Comparison of ENCODE assay signal across 2 worm cellular contexts in genomic region chrX:10132546-10133032, ce11.
TF ChIP-seq lines count a peak whose summit lies in the region.
"Not testable (repeated sequence)": the region's sequence is repeated elsewhere in the genome, so short reads cannot be mapped to it uniquely, and the experiment has no call there.

No protein-coding gene starts in this region.

TF ChIP-seq in whole organism, L1 larva, 84 proteins besides CTCF, POLR2A, EP300 and RAD21 (continued from another document):
- TF ChIP-seq elt-3 (tag; optimal IDR thresholded peaks at IDR 0.05; lab: Kevin White, UChicago) (peak in 1 of 6 experiments; percentile 21), unc-86 (tag; optimal IDR thresholded peaks at IDR 0.05; lab: Kevin White, UChicago) (peak; percentile 31), efl-1 (GFP tag; optimal IDR thresholded peaks at IDR 0.05 in 1 of 2; lab: Kevin White, UChicago) (peak in 1 of 2 experiments; percentile 61), nhr-47 (tag; optimal IDR thresholded peaks at IDR 0.05; lab: Kevin White, UChicago) (peak; percentile 73), dsc-1 (tag; optimal IDR thresholded peaks at IDR 0.05; lab: Kevin White, UChicago) (peak; percentile 58), egl-13 (tag; optimal IDR thresholded peaks at IDR 0.05; lab: Kevin White, UChicago) (peak; percentile 13), nhr-90 (tag; optimal IDR thresholded peaks at IDR 0.05; lab: Kevin White, UChicago; ENCODE audit: poor library complexity) (peak; percentile 57), skn-1 (tag; optimal IDR thresholded peaks at IDR 0.05; lab: Kevin White, UChicago) (peak; percentile 27), lir-3 (tag; optimal IDR thresholded peaks at IDR 0.05; lab: Kevin White, UChicago; ENCODE audit: poor library complexity) (peak; percentile 42), lin-13 (GFP tag; optimal IDR thresholded peaks at IDR 0.05; lab: Kevin White, UChicago) (peak; percentile 30), rnt-1 (tag; optimal IDR thresholded peaks at IDR 0.05; lab: Kevin White, UChicago) (peak; percentile 64), unc-130 (tag; optimal IDR thresholded peaks at IDR 0.05; lab: Kevin White, UChicago) (peak; percentile 6), mdl-1 (tag; optimal IDR thresholded peaks at IDR 0.05; lab: Kevin White, UChicago) (peak in 1 of 2 experiments; percentile 45), nhr-19 (GFP tag; conservative IDR thresholded peaks at IDR 0.05; lab: Robert Waterston, UW) (peak; percentile 64)
- not testable (repeated sequence) for TF ChIP-seq efl-1 (optimal IDR thresholded peaks at IDR 0.05; lab: Kevin White, UChicago)

TF ChIP-seq in whole organism, young adult, 124 proteins besides CTCF, POLR2A, EP300 and RAD21 (continued from another document):
- peak; percentile 63 for TF ChIP-seq mes-4 (tag; optimal IDR thresholded peaks at IDR 0.05; lab: Kevin White, UChicago)
- TF ChIP-seq F10E7.11 (tag; optimal IDR thresholded peaks at IDR 0.05; lab: Kevin White, UChicago) = peak; percentile 73
- peak; percentile 6; the same call in 1 of the 2 replicates for TF ChIP-seq bed-1 (GFP tag; IDR thresholded peaks at IDR 0.05; lab: Robert Waterston, UW)
- peak; percentile 61 for TF ChIP-seq snpc-4 (GFP tag; optimal IDR thresholded peaks at IDR 0.05; lab: Kevin White, UChicago)
- TF ChIP-seq snpc-4 (tag; optimal IDR thresholded peaks at IDR 0.05; lab: Kevin White, UChicago) = peak; percentile 28 to 85 (median 56)
- peak; percentile 84 for TF ChIP-seq lin-26 (GFP tag; IDR thresholded peaks at IDR 0.05; lab: Robert Waterston, UW)
- peak; percentile 45 for TF ChIP-seq lin-54 (GFP tag; optimal IDR thresholded peaks at IDR 0.05; lab: Kevin White, UChicago)
- peak; percentile 48 for TF ChIP-seq snpc-3.4 (tag; optimal IDR thresholded peaks at IDR 0.05; lab: Kevin White, UChicago)
- TF ChIP-seq rec-8 (tag; optimal IDR thresholded peaks at IDR 0.05; lab: Kevin White, UChicago) = peak; percentile 49 to 50
- TF ChIP-seq dox-1 (GFP tag; IDR thresholded peaks at IDR 0.05; lab: Robert Waterston, UW) = peak; percentile 86; the same call in 1 of the 2 replicates
- peak; percentile 96 for TF ChIP-seq tbp1 (GFP tag; optimal IDR thresholded peaks at IDR 0.05; lab: Kevin White, UChicago)
- TF ChIP-seq repo-1 (tag; optimal IDR thresholded peaks at IDR 0.05; lab: Kevin White, UChicago) = peak; percentile 13
- peak; percentile 80 for TF ChIP-seq B0261.1 (tag; optimal IDR thresholded peaks at IDR 0.05; lab: Kevin White, UChicago)
- peak; percentile 48 for TF ChIP-seq nhr-80 (tag; optimal IDR thresholded peaks at IDR 0.05; lab: Kevin White, UChicago)
- peak in 1 of 2 experiments; percentile 54 for TF ChIP-seq let-607 (tag; optimal IDR thresholded peaks at IDR 0.05; lab: Kevin White, UChicago)
- peak; percentile 40 for TF ChIP-seq gei-17 (GFP tag; optimal IDR thresholded peaks at IDR 0.05; lab: Kevin White, UChicago)
- TF ChIP-seq nfyb-1 (GFP tag; IDR thresholded peaks at IDR 0.05; lab: Robert Waterston, UW) = 0 out of 2 replicates have a peak, but pooled peaks have one; percentile 38
- TF ChIP-seq hrde-1 (tag; optimal IDR thresholded peaks at IDR 0.05; lab: Kevin White, UChicago; ENCODE audit: borderline replicate concordance) = peak; percentile 35
- TF ChIP-seq F22D6.2 (tag; optimal IDR thresholded peaks at IDR 0.05; lab: Kevin White, UChicago) = peak; percentile 25
- TF ChIP-seq egl-44 (GFP tag; IDR thresholded peaks at IDR 0.05; lab: Robert Waterston, UW) = peak; percentile 41; the same call in 1 of the 2 replicates
- TF ChIP-seq attf-5 (GFP tag; optimal IDR thresholded peaks at IDR 0.05; lab: Kevin White, UChicago) = peak; percentile 56
- peak; percentile 51 for TF ChIP-seq snpc-1.3 (tag; optimal IDR thresholded peaks at IDR 0.05; lab: Kevin White, UChicago; ENCODE audit: insufficient read depth)
- TF ChIP-seq ztf-25 (GFP tag; IDR thresholded peaks at IDR 0.05; lab: Robert Waterston, UW) = 0 out of 2 replicates have a peak, but pooled peaks have one; percentile 51
- 0 out of 2 replicates have a peak, but pooled peaks have one; percentile 18 for TF ChIP-seq Y53G8AR.9 (GFP tag; conservative IDR thresholded peaks at IDR 0.05; lab: Robert Waterston, UW)
- TF ChIP-seq atf-7 (tag; optimal IDR thresholded peaks at IDR 0.05; lab: Kevin White, UChicago) = peak; percentile 22
- TF ChIP-seq let-526 (GFP tag; IDR thresholded peaks at IDR 0.05; lab: Robert Waterston, UW) = peak; percentile 80
